Fruit fly (Drosophila melanogaster) whole organism, embryonic: ENCODE results near the gene RpLP1.
A peak's percentile ranks its signal among the peaks of the same experiment; 100 is the strongest.

Experiments
- Antp ChIP-seq: fragments of 200-800 bp; sonication (Bioruptor generic); optimal IDR thresholded peaks from 3 replicates; lab custom pipeline; 2016; ENCODE audit warnings: missing biosample characterization, missing genetic modification characterization
- Blimp-1 ChIP-seq: fragments of 200-800 bp; sonication (Bioruptor generic); optimal IDR thresholded peaks from 3 replicates; lab custom pipeline; 2018; ENCODE audit warnings: missing biosample characterization, missing genetic modification characterization, mild to moderate bottlenecking, moderate library complexity, missing genetic modification reagents
- CG11247 ChIP-seq: fragments of 200-800 bp; sonication (Bioruptor generic); IDR thresholded peaks from 2 replicates; pipeline ENCODE4 v1.3.6; 2022; ENCODE audit warnings: missing biosample characterization, missing genetic modification characterization
- CG12659 ChIP-seq: fragments of 200-800 bp; sonication (Bioruptor generic); optimal IDR thresholded peaks from 3 replicates; lab custom pipeline; 2017; ENCODE audit warnings: mild to moderate bottlenecking, missing biosample characterization, missing genetic modification reagents, missing genetic modification characterization
- CG14014 ChIP-seq: fragments of 200-800 bp; sonication (Bioruptor generic); IDR thresholded peaks from 2 replicates; pipeline ENCODE4 v1.3.6; 2022; ENCODE audit warnings: missing biosample characterization, missing genetic modification characterization
- CG14441 ChIP-seq: fragments of 200-800 bp; sonication (Bioruptor generic); IDR thresholded peaks from 2 replicates; pipeline ENCODE4 v1.3.6; 2022; ENCODE audit warnings: missing biosample characterization, missing genetic modification characterization
- CG14710 ChIP-seq: fragments of 200-800 bp; sonication (Bioruptor generic); optimal IDR thresholded peaks from 3 replicates; lab custom pipeline; 2019; ENCODE audit warnings: missing biosample characterization, mild to moderate bottlenecking, missing genetic modification characterization, moderate library complexity
- CG14965 ChIP-seq: fragments of 200-800 bp; sonication (Bioruptor generic); optimal IDR thresholded peaks from 2 replicates; lab custom pipeline; 2016; ENCODE audit warnings: missing biosample characterization, missing genetic modification characterization, borderline replicate concordance
- CG2116 ChIP-seq: fragments of 200-800 bp; sonication (Bioruptor generic); optimal IDR thresholded peaks from 3 replicates; lab custom pipeline; 2018; ENCODE audit warnings: missing biosample characterization, mild to moderate bottlenecking, missing genetic modification characterization
- CG2120 ChIP-seq: fragments of 200-800 bp; sonication (Bioruptor generic); optimal IDR thresholded peaks from 3 replicates; lab custom pipeline; 2016; ENCODE audit warnings: missing biosample characterization, missing genetic modification characterization
- CG34224 ChIP-seq: fragments of 200-800 bp; sonication (Bioruptor generic); IDR thresholded peaks from 3 replicates; pipeline ENCODE4 v1.3.6; 2022; ENCODE audit warnings: missing biosample characterization, missing genetic modification characterization; ENCODE audit not compliant: partially characterized antibody
- CG4707 ChIP-seq: fragments of 200-800 bp; sonication (Bioruptor generic); optimal IDR thresholded peaks from 2 replicates; lab custom pipeline; 2018; ENCODE audit warnings: missing biosample characterization, mild to moderate bottlenecking, missing genetic modification characterization, moderate library complexity
- CG4820 ChIP-seq: fragments of 200-800 bp; sonication (Bioruptor generic); optimal IDR thresholded peaks from 3 replicates; lab custom pipeline; 2016; ENCODE audit warnings: missing biosample characterization, missing genetic modification characterization
- CG4854 ChIP-seq: fragments of 200-800 bp; sonication (Bioruptor generic); optimal IDR thresholded peaks from 2 replicates; lab custom pipeline; 2016; ENCODE audit warnings: missing biosample characterization, missing genetic modification characterization, inconsistent platforms
- CG7372 ChIP-seq: fragments of 200-800 bp; sonication (Bioruptor generic); IDR thresholded peaks from 2 replicates; pipeline ENCODE4 v1.3.6; 2022; ENCODE audit warnings: missing biosample characterization, missing genetic modification characterization
- CG7556 ChIP-seq: fragments of 200-800 bp; sonication (Bioruptor generic); optimal IDR thresholded peaks from 2 replicates; lab custom pipeline; 2017; ENCODE audit warnings: missing biosample characterization, mild to moderate bottlenecking, missing genetic modification characterization
- CG8924 ChIP-seq: fragments of 200-800 bp; optimal IDR thresholded peaks from 3 replicates; lab custom pipeline; 2019; ENCODE audit warnings: missing biosample characterization, mild to moderate bottlenecking, missing genetic modification characterization, moderate library complexity
- CG9437 ChIP-seq: fragments of 200-800 bp; sonication (Bioruptor generic); optimal IDR thresholded peaks from 2 replicates; lab custom pipeline; 2018; ENCODE audit warnings: missing biosample characterization, mild to moderate bottlenecking, missing genetic modification characterization
- CoRest ChIP-seq: fragments of 200-800 bp; sonication (Bioruptor generic); optimal IDR thresholded peaks from 3 replicates; lab custom pipeline; 2018; ENCODE audit warnings: missing biosample characterization, mild to moderate bottlenecking, missing genetic modification characterization, moderate library complexity
- Dad ChIP-seq: fragments of 200-800 bp; sonication (Bioruptor generic); optimal IDR thresholded peaks from 3 replicates; lab custom pipeline; 2016; ENCODE audit warnings: missing biosample characterization, missing genetic modification characterization
- Deaf1 ChIP-seq: fragments of 200-800 bp; optimal IDR thresholded peaks from 3 replicates; lab custom pipeline; 2019; ENCODE audit warnings: missing biosample characterization, mild to moderate bottlenecking, missing genetic modification characterization, moderate library complexity
- Dll ChIP-seq: fragments of 200-800 bp; sonication (Bioruptor generic); IDR thresholded peaks from 4 replicates; pipeline ENCODE4 v1.3.6; 2022; ENCODE audit warnings: missing biosample characterization, missing genetic modification characterization; ENCODE audit not compliant: partially characterized antibody
- Elba2 ChIP-seq: fragments of 200-800 bp; sonication (Bioruptor generic); optimal IDR thresholded peaks from 3 replicates; lab custom pipeline; 2016; ENCODE audit warnings: missing biosample characterization, missing genetic modification characterization
- Ets65A ChIP-seq: fragments of 200-800 bp; sonication (Bioruptor generic); peaks from one replicate; lab custom pipeline; 2016; ENCODE audit warnings: missing biosample characterization, missing genetic modification characterization
- Ets97D ChIP-seq: fragments of 200-800 bp; sonication (Bioruptor generic); optimal IDR thresholded peaks from 3 replicates; lab custom pipeline; 2016; ENCODE audit warnings: missing biosample characterization, missing genetic modification characterization
- Hr78 ChIP-seq, 2 experiments: fragments of 200-800 bp in 1 of 2; fragments of >200 bp in 1 of 2; sonication (Bioruptor generic) in 1 of 2; optimal IDR thresholded peaks; 2 replicates each; lab custom pipeline; 2017 to 2019; ENCODE audit warnings: missing biosample characterization in 2 of 2, missing genetic modification characterization in 2 of 2, mild to moderate bottlenecking in 1 of 2, moderate library complexity in 1 of 2
- MBD-R2 ChIP-seq: fragments of 200-800 bp; sonication (Bioruptor generic); IDR thresholded peaks from 2 replicates; pipeline ENCODE4 v1.3.6; 2022; ENCODE audit warnings: missing biosample characterization, missing genetic modification characterization
- Mes4 ChIP-seq: fragments of 200-800 bp; sonication (Bioruptor generic); optimal IDR thresholded peaks from 2 replicates; lab custom pipeline; 2016; ENCODE audit warnings: missing biosample characterization, missing genetic modification characterization
- Nf-YA ChIP-seq: fragments of 200-800 bp; sonication (Bioruptor generic); IDR thresholded peaks from 2 replicates; pipeline ENCODE4 v1.3.6; 2022; ENCODE audit warnings: missing biosample characterization, missing genetic modification characterization
- Ptx1 ChIP-seq: fragments of 200-800 bp; sonication (Bioruptor generic); IDR thresholded peaks from 2 replicates; pipeline ENCODE4 v1.3.6; 2022; ENCODE audit warnings: missing biosample characterization, missing genetic modification characterization
- Side ChIP-seq: fragments of 200-800 bp; sonication (Bioruptor generic); optimal IDR thresholded peaks from 2 replicates; lab custom pipeline; 2016; ENCODE audit warnings: missing biosample characterization, missing genetic modification characterization
- Sox100B ChIP-seq: fragments of 200-800 bp; sonication (Bioruptor generic); optimal IDR thresholded peaks from 3 replicates; lab custom pipeline; 2018; ENCODE audit warnings: missing biosample characterization, mild to moderate bottlenecking, missing genetic modification characterization
- Stat92E ChIP-seq, 3 experiments: fragments of >200 bp in 2 of 3; fragments of 200-800 bp in 1 of 3; sonication (Bioruptor generic) in 1 of 3; optimal IDR thresholded peaks; 2 replicates each; lab custom pipeline; 2017 to 2019; ENCODE audit warnings: missing biosample characterization in 3 of 3, missing genetic modification characterization in 3 of 3, mild to moderate bottlenecking in 1 of 3, moderate library complexity in 1 of 3
- ato ChIP-seq: fragments of 200-800 bp; sonication (Bioruptor generic); IDR thresholded peaks from 2 replicates; pipeline ENCODE4 v1.3.6; 2022; ENCODE audit warnings: missing biosample characterization, missing genetic modification characterization; ENCODE audit not compliant: partially characterized antibody
- chm ChIP-seq: fragments of 200-800 bp; sonication (Bioruptor generic); IDR thresholded peaks from 2 replicates; pipeline ENCODE4 v1.3.6; 2022; ENCODE audit warnings: missing biosample characterization, missing genetic modification characterization
- gcm ChIP-seq: fragments of 200-800 bp; sonication (Bioruptor generic); optimal IDR thresholded peaks from 2 replicates; lab custom pipeline; 2019; ENCODE audit warnings: missing biosample characterization, mild to moderate bottlenecking, missing genetic modification characterization, moderate library complexity
- gsb ChIP-seq: fragments of 200-800 bp; sonication (Bioruptor generic); IDR thresholded peaks from 2 replicates; pipeline ENCODE4 v1.3.6; 2022; ENCODE audit warnings: missing biosample characterization, missing genetic modification characterization
- lbe ChIP-seq: fragments of 200-800 bp; sonication (Bioruptor generic); optimal IDR thresholded peaks from 2 replicates; lab custom pipeline; 2016; ENCODE audit warnings: missing biosample characterization, mild to moderate bottlenecking, missing genetic modification characterization
- org-1 ChIP-seq: fragments of 200-800 bp; sonication (Bioruptor generic); optimal IDR thresholded peaks from 2 replicates; lab custom pipeline; 2017; ENCODE audit warnings: missing biosample characterization, missing genetic modification characterization
- pros ChIP-seq: fragments of 200-800 bp; sonication (Bioruptor generic); optimal IDR thresholded peaks from 3 replicates; lab custom pipeline; 2019; ENCODE audit warnings: missing biosample characterization, mild to moderate bottlenecking, missing genetic modification characterization, moderate library complexity
- pzg ChIP-seq: fragments of 200-800 bp; sonication (Bioruptor generic); optimal IDR thresholded peaks from 3 replicates; lab custom pipeline; 2018; ENCODE audit warnings: missing biosample characterization, mild to moderate bottlenecking, missing genetic modification characterization, moderate library complexity
- row ChIP-seq: fragments of 200-800 bp; sonication (Bioruptor generic); IDR thresholded peaks from 3 replicates; pipeline ENCODE4 v1.3.6; 2022; ENCODE audit warnings: missing biosample characterization, missing genetic modification characterization
- slbo ChIP-seq: fragments of 200-800 bp; sonication (Bioruptor generic); IDR thresholded peaks from 2 replicates; pipeline ENCODE4 v1.3.6; 2022; ENCODE audit warnings: missing biosample characterization, missing genetic modification characterization
- tap ChIP-seq: fragments of 200-800 bp; optimal IDR thresholded peaks from 3 replicates; lab custom pipeline; 2019; ENCODE audit warnings: missing biosample characterization, mild to moderate bottlenecking, missing genetic modification characterization, moderate library complexity
- toy ChIP-seq: fragments of 200-800 bp; sonication (Bioruptor generic); IDR thresholded peaks from 2 replicates; pipeline ENCODE4 v1.3.6; 2022; ENCODE audit warnings: missing biosample characterization, missing genetic modification characterization
- unc-4 ChIP-seq: fragments of 200-800 bp; sonication (Bioruptor generic); IDR thresholded peaks from 2 replicates; pipeline ENCODE4 v1.3.6; 2022; ENCODE audit warnings: missing biosample characterization, missing genetic modification characterization; ENCODE audit not compliant: partially characterized antibody
- zf30C ChIP-seq: fragments of 200-800 bp; sonication (Bioruptor generic); optimal IDR thresholded peaks from 3 replicates; lab custom pipeline; 2018; ENCODE audit warnings: missing biosample characterization, mild to moderate bottlenecking, missing genetic modification characterization

Gene RpLP1

DNA sequence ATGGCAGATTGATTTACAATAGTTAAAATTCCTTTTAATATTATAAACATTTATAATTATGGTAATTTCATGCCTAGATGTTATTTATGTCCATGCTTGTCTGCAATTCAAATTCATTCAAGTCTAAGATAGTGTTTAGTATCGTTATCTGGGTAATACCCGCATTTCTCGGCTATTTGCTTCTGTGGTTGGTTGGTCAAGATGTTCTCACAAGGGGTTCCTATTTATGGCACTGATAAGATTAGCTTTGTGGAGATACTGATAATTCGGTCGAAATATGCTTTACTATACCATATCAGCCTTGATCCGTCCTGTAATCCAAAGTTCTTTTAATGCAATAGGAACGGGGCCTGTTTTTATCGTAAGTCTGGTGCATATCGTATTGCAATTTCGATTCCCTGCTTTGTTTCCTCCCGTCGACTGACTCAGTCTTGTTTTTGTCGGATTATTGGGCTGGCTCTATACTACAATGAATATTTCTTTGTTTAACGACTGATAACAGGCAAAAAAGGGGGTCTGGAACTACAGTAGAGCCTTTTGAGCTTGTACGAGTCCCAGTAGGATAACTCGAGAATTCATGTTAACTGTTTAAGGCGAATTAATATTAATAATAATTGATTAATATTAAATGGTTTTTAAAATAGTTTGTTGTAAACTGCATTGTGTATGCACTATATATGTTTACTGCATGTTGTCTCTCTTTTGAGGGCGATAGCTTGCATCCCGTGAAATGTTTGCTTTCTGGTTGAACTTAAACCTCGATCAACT is 32.1 kb downstream of the RpLP1 start (continued):
- 0 out of 2 replicates have a peak, but pooled peaks have one; percentile 10 for TF ChIP-seq CG14014 (GFP tag; lab: Robert Waterston, UW)
- TF ChIP-seq org-1 (GFP tag; lab: Kevin White, UChicago), result no peak
- peak; percentile 39 for TF ChIP-seq lbe (GFP tag; lab: Kevin White, UChicago)

DNA sequence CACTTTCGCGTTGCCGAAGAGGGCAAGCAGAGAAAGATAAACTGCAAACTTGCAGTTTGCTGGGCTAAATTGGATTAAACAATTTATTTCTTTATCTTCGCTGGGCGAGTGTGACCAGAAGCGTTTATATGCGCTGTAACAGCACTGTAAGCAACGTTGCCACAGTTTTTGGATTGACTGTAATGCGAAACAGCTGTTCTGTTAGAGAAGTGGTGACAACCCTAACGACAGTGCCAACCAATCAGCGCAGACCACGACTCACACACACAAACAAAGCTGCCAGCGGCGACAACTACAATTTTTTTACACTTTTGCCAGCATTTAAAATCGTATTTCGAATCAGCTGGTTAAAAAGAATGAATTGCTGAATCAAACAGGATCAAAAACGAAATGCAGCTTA is 33.1 kb downstream of the RpLP1 start, which contains the start of the genes crq and shv:
TSS of gene crq (minus strand) at position 153 of the 400 bp plus-strand sequence.
TSS of gene shv (plus strand) at position 237 of the 400 bp plus-strand sequence.
- TF ChIP-seq pros (GFP tag; lab: Kevin White, UChicago) (no peak), Antp (GFP tag; lab: Kevin White, UChicago) (no peak), Dad (GFP tag; lab: Kevin White, UChicago) (no peak), CG7556 (GFP tag; lab: Kevin White, UChicago) (no peak), CoRest (tag; lab: Kevin White, UChicago) (no peak), Ets65A (GFP tag; lab: Kevin White, UChicago) (no peak), tap (tag; lab: Kevin White, UChicago) (no peak), CG7372 (no peak), Blimp-1 (GFP tag; lab: Kevin White, UChicago) (no peak), Deaf1 (tag; lab: Kevin White, UChicago) (no peak), CG8924 (peak; percentile 52), CG4707 (GFP tag; lab: Kevin White, UChicago) (no peak), ato (GFP tag; lab: Robert Waterston, UW) (0 out of 2 replicates have a peak, but pooled peaks have one; percentile 30), row (GFP tag; lab: Robert Waterston, UW) (no peak), Dll (GFP tag; lab: Robert Waterston, UW) (peak; percentile 40; the same call in 1 of the 4 replicates), CG2116 (GFP tag; lab: Kevin White, UChicago) (peak; percentile 42), slbo (GFP tag; lab: Robert Waterston, UW) (no peak), CG11247 (no peak), chm (no peak), CG14965 (no peak), toy (no peak), CG34224 (peak; percentile 62), CG14441 (GFP tag; lab: Robert Waterston, UW) (no peak), unc-4 (GFP tag; lab: Robert Waterston, UW) (peak; percentile 42; the same call in 1 of the 2 replicates), CG2120 (GFP tag; lab: Kevin White, UChicago) (no peak), zf30C (GFP tag; lab: Kevin White, UChicago) (peak; percentile 15), Ets97D (GFP tag; lab: Kevin White, UChicago) (peak; percentile 32), Mes4 (GFP tag; lab: Kevin White, UChicago) (no peak), gcm (GFP tag; lab: Kevin White, UChicago) (no peak), Hr78 (GFP tag; optimal IDR thresholded peaks at IDR 0.05; lab: Kevin White, UChicago) (no peak), CG4820 (GFP tag; lab: Kevin White, UChicago) (no peak), CG14710 (tag; lab: Kevin White, UChicago) (peak; percentile 50), pzg (GFP tag; lab: Kevin White, UChicago) (peak; percentile 90), CG12659 (GFP tag; lab: Kevin White, UChicago) (peak; percentile 72), Elba2 (peak; percentile 63), Sox100B (GFP tag; lab: Kevin White, UChicago) (no peak), CG9437 (GFP tag; lab: Kevin White, UChicago) (no peak), Nf-YA (GFP tag; lab: Robert Waterston, UW) (peak; percentile 91), Side (GFP tag; lab: Kevin White, UChicago) (no peak), gsb (GFP tag; lab: Robert Waterston, UW) (no peak), Ptx1 (GFP tag; lab: Robert Waterston, UW) (no peak), CG4854 (GFP tag; lab: Kevin White, UChicago) (no peak), MBD-R2 (GFP tag; lab: Robert Waterston, UW) (peak; percentile 95), Stat92E (GFP tag; optimal IDR thresholded peaks at IDR 0.05; lab: Kevin White, UChicago) (peak in 1 of 3 experiments; percentile 46)
